Fruit fly (Drosophila melanogaster): ENCODE data around the gene CG32276.

CG32276 gene

DNA sequence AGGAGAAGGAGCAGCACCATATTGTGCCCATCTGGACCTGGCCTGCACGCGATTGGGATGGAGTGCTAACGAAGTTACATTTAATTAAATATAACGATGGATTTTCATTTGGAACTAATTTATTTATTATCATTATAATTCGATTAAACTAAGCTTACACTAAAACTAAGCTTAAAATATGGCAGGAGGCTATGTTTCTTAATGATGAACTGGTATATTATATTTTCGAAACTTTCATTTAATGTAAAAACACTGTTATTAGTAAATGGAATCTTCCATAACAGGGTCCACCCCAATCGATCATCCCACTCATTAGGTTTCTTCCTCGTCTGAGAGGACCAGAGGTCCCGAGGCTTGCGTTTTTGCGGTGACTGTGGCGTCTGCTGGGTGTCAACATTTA lies 46.3 kb upstream of the CG32276 start:
- TF ChIP-seq CG12605 (GFP tag; IDR thresholded peaks at IDR 0.05) (peak; percentile 42; the same call in 1 of the 2 replicates), CG13204 (GFP tag; optimal IDR thresholded peaks at IDR 0.05) (peak; percentile 85), CG9948 (tag; optimal IDR thresholded peaks at IDR 0.05) (peak; percentile 82), CG32121 (GFP tag; IDR thresholded peaks at IDR 0.05) (no peak), Ets98B (GFP tag; IDR thresholded peaks at IDR 0.05) (no peak), Pif1A (GFP tag; optimal IDR thresholded peaks at IDR 0.05) (peak; percentile 79), CG8301 (tag; optimal IDR thresholded peaks at IDR 0.05) (peak; percentile 55), Pif1B (GFP tag; optimal IDR thresholded peaks at IDR 0.05) (peak; percentile 84), CG15710 (tag; optimal IDR thresholded peaks at IDR 0.05) (peak; percentile 95), gl (tag; optimal IDR thresholded peaks at IDR 0.05) (peak; percentile 65), fd96Ca (GFP tag; IDR thresholded peaks at IDR 0.05) (no peak), CG4496 (GFP tag; IDR thresholded peaks at IDR 0.05) (peak; percentile 57; the same call in 2 of the 3 replicates), rn (GFP tag; IDR thresholded peaks at IDR 0.05) (no peak), CG14655 (GFP tag; optimal IDR thresholded peaks at IDR 0.05) (peak; percentile 72), EcR (GFP tag; optimal IDR thresholded peaks at IDR 0.05) (no peak), CG8159 (tag; optimal IDR thresholded peaks at IDR 0.05) (peak; percentile 100), CG34367 (tag; optimal IDR thresholded peaks at IDR 0.05) (peak; percentile 92), CG10348 (GFP tag; IDR thresholded peaks at IDR 0.05) (no peak), CG17806 (tag; optimal IDR thresholded peaks at IDR 0.05) (peak; percentile 88), D1 (tag; optimal IDR thresholded peaks at IDR 0.05) (peak; percentile 81), Snoo (tag; optimal IDR thresholded peaks at IDR 0.05) (peak; percentile 90)

DNA sequence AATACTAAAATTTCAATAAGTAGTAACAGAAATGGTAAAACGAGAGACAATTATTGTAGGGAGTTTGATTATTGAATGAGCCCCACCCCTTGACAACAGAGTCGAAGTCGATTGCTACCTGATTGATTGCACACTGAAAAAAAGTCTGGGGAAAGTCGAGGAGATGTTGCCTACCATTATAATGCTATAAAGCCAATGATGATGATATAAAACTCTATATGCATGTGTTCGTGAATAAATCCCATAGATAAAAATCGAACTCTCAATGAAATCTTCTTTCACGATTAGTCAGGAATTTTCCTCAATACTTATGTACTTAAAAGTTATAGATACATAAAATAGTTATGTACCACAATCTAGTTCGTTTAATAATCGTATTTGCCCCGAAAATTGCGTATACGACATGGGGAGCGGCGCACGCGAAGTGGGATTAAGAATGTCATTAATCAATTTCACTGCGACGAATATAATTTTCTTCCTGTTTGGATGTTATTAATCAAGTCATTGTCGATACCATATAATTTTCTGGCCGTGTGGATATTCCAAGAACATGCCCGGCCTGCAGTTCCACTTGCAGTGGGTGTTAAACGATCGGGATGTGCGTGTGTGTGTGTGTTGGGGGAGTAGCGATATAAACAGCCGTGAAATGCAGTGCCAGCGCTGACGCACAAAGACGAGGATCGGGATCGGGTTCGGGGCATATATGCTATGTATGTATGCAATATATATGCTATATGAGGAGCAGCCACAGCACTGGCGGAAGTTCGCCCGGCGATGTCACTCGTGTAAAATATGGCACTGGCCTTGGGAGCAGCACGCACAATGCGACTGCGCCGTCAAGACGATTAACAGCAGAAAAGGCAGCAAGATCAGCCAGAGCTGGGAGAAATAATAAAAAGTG lies 45.6 kb upstream of the CG32276 start, which contains the start of gene CG12078:
CG12078 (minus strand) TSS at position 51 of the 901 bp plus-strand sequence.
- peak; percentile 16 for TF ChIP-seq CG8159 (tag; optimal IDR thresholded peaks at IDR 0.05)
- TF ChIP-seq CG14655 (GFP tag; optimal IDR thresholded peaks at IDR 0.05): no peak
- TF ChIP-seq CG17806 (tag; optimal IDR thresholded peaks at IDR 0.05): no peak
- TF ChIP-seq D1 (tag; optimal IDR thresholded peaks at IDR 0.05): no peak
- TF ChIP-seq Snoo (tag; optimal IDR thresholded peaks at IDR 0.05): no peak
- TF ChIP-seq Pif1A (GFP tag; optimal IDR thresholded peaks at IDR 0.05): peak; percentile 7
- no peak for TF ChIP-seq rn (GFP tag; IDR thresholded peaks at IDR 0.05)
- no peak for TF ChIP-seq Pif1B (GFP tag; optimal IDR thresholded peaks at IDR 0.05)
- TF ChIP-seq Ets98B (GFP tag; IDR thresholded peaks at IDR 0.05): no peak
- TF ChIP-seq gl (tag; optimal IDR thresholded peaks at IDR 0.05): no peak
- TF ChIP-seq CG32121 (GFP tag; IDR thresholded peaks at IDR 0.05): no peak
- TF ChIP-seq CG15710 (tag; optimal IDR thresholded peaks at IDR 0.05): no peak
- no peak for TF ChIP-seq CG10348 (GFP tag; IDR thresholded peaks at IDR 0.05)
- no peak for TF ChIP-seq CG4496 (GFP tag; IDR thresholded peaks at IDR 0.05)
- TF ChIP-seq CG9948 (tag; optimal IDR thresholded peaks at IDR 0.05): peak; percentile 23
- TF ChIP-seq CG34367 (tag; optimal IDR thresholded peaks at IDR 0.05): no peak
- TF ChIP-seq CG8301 (tag; optimal IDR thresholded peaks at IDR 0.05): no peak
- TF ChIP-seq EcR (GFP tag; optimal IDR thresholded peaks at IDR 0.05): peak; percentile 93
- no peak for TF ChIP-seq fd96Ca (GFP tag; IDR thresholded peaks at IDR 0.05)
- no peak for TF ChIP-seq CG12605 (GFP tag; IDR thresholded peaks at IDR 0.05)
- TF ChIP-seq CG13204 (GFP tag; optimal IDR thresholded peaks at IDR 0.05): no peak

DNA sequence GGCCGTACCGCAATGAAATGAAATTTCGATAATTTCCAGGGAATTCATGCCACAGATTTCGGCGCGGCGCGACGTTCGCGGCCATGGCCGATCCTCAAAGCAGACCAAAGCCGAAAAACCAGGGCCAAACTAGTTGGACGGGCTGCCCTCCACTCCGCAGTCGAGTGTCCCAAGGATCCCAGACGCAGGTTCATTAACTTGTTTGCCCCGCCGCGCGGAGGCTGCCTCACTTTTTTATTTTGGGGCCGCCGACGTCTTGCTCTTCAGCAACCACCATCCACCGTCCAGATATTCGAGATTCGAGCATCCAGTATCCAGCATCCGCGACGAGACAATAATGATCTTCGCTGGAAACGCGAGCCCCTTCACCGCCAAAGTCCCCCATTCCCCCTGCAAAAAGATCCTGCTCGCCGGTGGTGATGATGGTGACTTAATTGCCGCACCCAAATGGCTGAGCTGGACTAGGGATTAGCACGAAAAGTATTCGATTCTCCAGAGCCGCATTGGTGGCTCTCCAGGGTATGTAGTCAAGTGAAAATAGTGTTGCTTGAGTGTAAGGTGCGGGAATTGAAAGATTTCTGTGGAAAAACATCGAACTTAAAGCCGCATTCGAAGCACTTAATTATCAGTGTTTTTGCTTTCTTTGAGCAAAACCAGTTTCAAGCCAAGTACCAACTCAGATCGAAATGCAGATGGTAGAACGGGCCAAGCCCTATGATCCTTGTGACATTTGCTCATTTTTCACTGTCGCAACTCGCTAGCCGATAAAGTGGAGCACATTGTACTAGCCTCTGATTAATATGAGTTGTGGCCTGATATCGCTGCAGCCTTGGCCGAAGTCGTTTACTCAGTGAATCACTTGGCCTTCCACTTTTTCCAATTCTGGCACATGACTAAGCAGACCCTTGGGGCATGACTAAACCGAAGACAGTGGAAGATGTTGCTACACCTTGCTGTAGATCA lies 43.6 kb upstream of the CG32276 start:
- TF ChIP-seq CG34367 (tag; optimal IDR thresholded peaks at IDR 0.05): peak; percentile 8
- TF ChIP-seq CG4496 (GFP tag; IDR thresholded peaks at IDR 0.05): no peak
- 0 out of 2 replicates have a peak, but pooled peaks have one; percentile 12 for TF ChIP-seq CG32121 (GFP tag; IDR thresholded peaks at IDR 0.05)
- TF ChIP-seq rn (GFP tag; IDR thresholded peaks at IDR 0.05): no peak
- no peak for TF ChIP-seq CG10348 (GFP tag; IDR thresholded peaks at IDR 0.05)
- no peak for TF ChIP-seq Ets98B (GFP tag; IDR thresholded peaks at IDR 0.05)
- TF ChIP-seq CG15710 (tag; optimal IDR thresholded peaks at IDR 0.05): peak; percentile 24
- TF ChIP-seq fd96Ca (GFP tag; IDR thresholded peaks at IDR 0.05): 0 out of 3 replicates have a peak, but pooled peaks have one; percentile 25
- TF ChIP-seq CG12605 (GFP tag; IDR thresholded peaks at IDR 0.05): no peak
- TF ChIP-seq D1 (tag; optimal IDR thresholded peaks at IDR 0.05): no peak
- TF ChIP-seq CG14655 (GFP tag; optimal IDR thresholded peaks at IDR 0.05): peak; percentile 4
- no peak for TF ChIP-seq CG9948 (tag; optimal IDR thresholded peaks at IDR 0.05)
- TF ChIP-seq CG13204 (GFP tag; optimal IDR thresholded peaks at IDR 0.05): peak; percentile 53
- TF ChIP-seq gl (tag; optimal IDR thresholded peaks at IDR 0.05): no peak
- no peak for TF ChIP-seq CG17806 (tag; optimal IDR thresholded peaks at IDR 0.05)
- TF ChIP-seq Pif1B (GFP tag; optimal IDR thresholded peaks at IDR 0.05): peak; percentile 9
- TF ChIP-seq CG8301 (tag; optimal IDR thresholded peaks at IDR 0.05): no peak
- TF ChIP-seq CG8159 (tag; optimal IDR thresholded peaks at IDR 0.05): peak; percentile 6
- TF ChIP-seq Snoo (tag; optimal IDR thresholded peaks at IDR 0.05): peak; percentile 83
- peak; percentile 10 for TF ChIP-seq Pif1A (GFP tag; optimal IDR thresholded peaks at IDR 0.05)
- TF ChIP-seq EcR (GFP tag; optimal IDR thresholded peaks at IDR 0.05): peak; percentile 94

DNA sequence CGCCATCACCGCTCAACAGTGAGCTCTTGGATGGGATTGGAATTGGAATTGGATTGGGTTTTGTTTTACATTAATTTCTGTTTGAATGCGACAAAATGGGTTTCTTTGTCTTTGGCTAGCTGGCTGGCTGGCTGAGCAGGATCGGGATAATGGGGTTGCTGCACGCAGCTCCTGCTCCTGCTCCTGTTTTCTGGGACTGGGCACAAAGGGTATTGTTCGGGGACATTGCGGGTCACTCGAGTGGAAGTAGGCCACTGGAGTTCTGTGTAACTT lies 42.5 kb upstream of the CG32276 start:
- TF ChIP-seq CG4496 (GFP tag; IDR thresholded peaks at IDR 0.05): no peak
- peak; percentile 97 for TF ChIP-seq EcR (GFP tag; optimal IDR thresholded peaks at IDR 0.05)

Measured in whole organism, pupa.